Worm (Caenorhabditis elegans) whole organism, early embryonic: ENCODE data around the gene F10D7.3.

Experiments
- B0310.2 ChIP-seq: sonication (generic microtip); optimal IDR thresholded peaks from 2 replicates; lab custom pipeline; 2016; ENCODE audit warnings: mild to moderate bottlenecking, missing genetic modification characterization, missing compliant biosample characterization
- F13C5.2 ChIP-seq: sonication (generic microtip); optimal IDR thresholded peaks from 2 replicates; lab custom pipeline; 2017; ENCODE audit warnings: mild to moderate bottlenecking, missing genetic modification characterization, inconsistent platforms, missing compliant biosample characterization
- aly-1 ChIP-seq: sonication (generic microtip); optimal IDR thresholded peaks from 2 replicates; lab custom pipeline; 2016; ENCODE audit warnings: missing genetic modification characterization, missing compliant biosample characterization
- ama-1 ChIP-seq: fragments of 150-350 bp; optimal IDR thresholded peaks from 2 replicates; lab custom pipeline; 2014
- ceh-13 ChIP-seq: fragments of 200-800 bp; sonication (Bioruptor generic); optimal IDR thresholded peaks from 2 replicates; lab custom pipeline; 2018; ENCODE audit warnings: mild to moderate bottlenecking, missing genetic modification characterization, missing compliant biosample characterization
- ceh-36 ChIP-seq: sonication (generic microtip); optimal IDR thresholded peaks from 2 replicates; lab custom pipeline; 2016; ENCODE audit warnings: missing genetic modification characterization, inconsistent platforms, missing compliant biosample characterization
- ets-7 ChIP-seq: sonication (generic microtip); optimal IDR thresholded peaks from 2 replicates; lab custom pipeline; 2016; ENCODE audit warnings: missing genotype, missing genetic modification characterization, missing compliant biosample characterization
- flt-1 ChIP-seq: fragments of 200-800 bp; sonication (Bioruptor generic); IDR thresholded peaks from 2 replicates; pipeline ENCODE4 v1.3.6; 2022; ENCODE audit warnings: missing genetic modification characterization, missing compliant biosample characterization
- hmbx-1 ChIP-seq: sonication (generic microtip); optimal IDR thresholded peaks from 2 replicates; lab custom pipeline; 2016; ENCODE audit warnings: mild to moderate bottlenecking, missing genetic modification characterization, missing compliant biosample characterization
- hmg-4 ChIP-seq: fragments of 200-800 bp; sonication (Bioruptor generic); optimal IDR thresholded peaks from 2 replicates; lab custom pipeline; 2018; ENCODE audit warnings: mild to moderate bottlenecking, missing genetic modification characterization, missing compliant biosample characterization
- hnd-1 ChIP-seq: sonication (generic microtip); optimal IDR thresholded peaks from 2 replicates; lab custom pipeline; 2016; ENCODE audit warnings: missing genetic modification characterization, missing compliant biosample characterization
- pes-1 ChIP-seq: fragments of 200-800 bp; sonication (Bioruptor generic); IDR thresholded peaks from 2 replicates; pipeline ENCODE4 v1.3.6; 2022; ENCODE audit warnings: missing genetic modification reagents, missing genetic modification characterization, missing compliant biosample characterization
- scrt-1 ChIP-seq: fragments of 200-800 bp; sonication (Bioruptor generic); IDR thresholded peaks from 2 replicates; pipeline ENCODE4 v1.3.6; 2022; ENCODE audit warnings: missing genetic modification characterization, missing compliant biosample characterization
- sea-1 ChIP-seq: fragments of 200-800 bp; sonication (Bioruptor generic); conservative IDR thresholded peaks from 2 replicates; pipeline ENCODE4 v1.3.6; 2022; ENCODE audit warnings: missing genetic modification characterization, missing compliant biosample characterization
- tbx-11 ChIP-seq: fragments of 200-800 bp; sonication (Bioruptor generic); IDR thresholded peaks from 2 replicates; pipeline ENCODE4 v1.3.6; 2022; ENCODE audit warnings: missing genetic modification characterization, missing compliant biosample characterization
- tbx-37 ChIP-seq: fragments of 200-800 bp; sonication (Bioruptor generic); conservative IDR thresholded peaks from 2 replicates; pipeline ENCODE4 v1.3.6; 2022; ENCODE audit warnings: missing genetic modification reagents, missing genetic modification characterization, missing compliant biosample characterization
- tra-4 ChIP-seq: sonication (generic microtip); optimal IDR thresholded peaks from 2 replicates; lab custom pipeline; 2017; ENCODE audit warnings: missing genetic modification characterization, missing compliant biosample characterization

F10D7.3 gene

ce11 chrX:17398293-17398692 is 23.9 kb upstream of the F10D7.3 start, which contains the start of gene F11C7.7:
F11C7.7 (plus strand) TSS chrX:17398593.
- TF ChIP-seq hmbx-1 (tag; lab: Kevin White, UChicago) (no peak), tra-4 (no peak), B0310.2 (tag; lab: Kevin White, UChicago) (no peak), pes-1 (GFP tag; lab: Robert Waterston, UW) (no peak), ceh-36 (tag; lab: Kevin White, UChicago) (no peak), flt-1 (GFP tag; lab: Robert Waterston, UW) (no peak), aly-1 (tag; lab: Kevin White, UChicago) (no peak), hnd-1 (no peak), ets-7 (tag; lab: Kevin White, UChicago) (no peak), tbx-37 (GFP tag; lab: Robert Waterston, UW) (no peak)

DNA sequence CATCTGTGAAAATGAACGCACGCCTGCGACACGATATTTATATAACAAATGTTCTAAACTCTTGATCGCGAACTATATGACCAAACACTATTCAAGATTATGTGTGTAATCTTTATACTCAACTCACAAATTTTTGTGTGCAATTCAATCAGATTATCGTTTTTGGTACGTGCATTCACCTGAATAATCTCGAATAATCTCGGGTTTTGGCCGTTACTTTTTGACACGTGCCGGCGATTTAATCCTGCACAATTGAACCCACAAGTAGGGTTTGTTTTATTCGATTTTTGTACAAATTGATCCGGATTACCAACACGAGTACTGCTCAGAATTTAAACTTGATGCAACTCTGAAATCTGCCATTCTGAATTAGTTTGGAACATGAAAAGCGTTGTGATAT is 22.0 kb upstream of the F10D7.3 start, which contains the start of the genes vap-1 and F11C7.2:
TSS of gene vap-1 (minus strand) at position 101 of the 400 bp plus-strand sequence.
TSS of gene F11C7.2 (plus strand) at position 359 of the 400 bp plus-strand sequence.
- TF ChIP-seq scrt-1 (GFP tag; lab: Robert Waterston, UW) (no peak), F13C5.2 (no peak), tbx-11 (GFP tag; lab: Robert Waterston, UW) (no peak), hmg-4 (GFP tag; lab: Kevin White, UChicago) (no peak), ets-7 (tag; lab: Kevin White, UChicago) (no peak), aly-1 (tag; lab: Kevin White, UChicago) (no peak), sea-1 (GFP tag; lab: Robert Waterston, UW) (no peak), ceh-36 (tag; lab: Kevin White, UChicago) (no peak), hmbx-1 (tag; lab: Kevin White, UChicago) (no peak), ceh-13 (no peak), pes-1 (GFP tag; lab: Robert Waterston, UW) (no peak), tbx-37 (GFP tag; lab: Robert Waterston, UW) (no peak), ama-1 (lab: Kevin White, UChicago) (no peak), B0310.2 (tag; lab: Kevin White, UChicago) (no peak), tra-4 (no peak), hnd-1 (no peak), flt-1 (GFP tag; lab: Robert Waterston, UW) (no peak)

DNA sequence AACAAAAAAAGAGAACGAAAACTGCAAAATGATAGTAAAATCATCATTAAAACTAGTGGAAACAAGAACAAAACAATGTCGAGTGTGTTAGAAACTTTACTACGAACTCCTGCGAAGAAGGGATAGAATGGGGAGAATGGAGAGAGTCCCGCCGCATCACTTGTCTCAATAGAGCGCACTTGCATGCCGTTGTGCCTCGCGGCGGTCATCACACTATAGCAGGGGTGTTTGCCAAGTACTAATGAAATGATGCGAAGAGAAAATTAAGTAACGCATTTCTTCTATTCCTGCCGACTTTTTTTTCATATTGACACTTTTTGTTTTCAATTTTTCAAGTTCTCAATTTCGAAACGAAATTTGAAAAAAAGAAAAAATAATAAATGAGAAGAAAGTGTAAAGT is 17.7 kb upstream of the F10D7.3 start:
- TF ChIP-seq hmbx-1 (tag; lab: Kevin White, UChicago) (no peak), ceh-13 (no peak), tbx-37 (GFP tag; lab: Robert Waterston, UW) (no peak), ets-7 (tag; lab: Kevin White, UChicago) (no peak), hmg-4 (GFP tag; lab: Kevin White, UChicago) (peak; percentile 60), tra-4 (no peak), ceh-36 (tag; lab: Kevin White, UChicago) (no peak), sea-1 (GFP tag; lab: Robert Waterston, UW) (no peak), scrt-1 (GFP tag; lab: Robert Waterston, UW) (no peak), aly-1 (tag; lab: Kevin White, UChicago) (no peak), pes-1 (GFP tag; lab: Robert Waterston, UW) (no peak), F13C5.2 (peak; percentile 71)

DNA sequence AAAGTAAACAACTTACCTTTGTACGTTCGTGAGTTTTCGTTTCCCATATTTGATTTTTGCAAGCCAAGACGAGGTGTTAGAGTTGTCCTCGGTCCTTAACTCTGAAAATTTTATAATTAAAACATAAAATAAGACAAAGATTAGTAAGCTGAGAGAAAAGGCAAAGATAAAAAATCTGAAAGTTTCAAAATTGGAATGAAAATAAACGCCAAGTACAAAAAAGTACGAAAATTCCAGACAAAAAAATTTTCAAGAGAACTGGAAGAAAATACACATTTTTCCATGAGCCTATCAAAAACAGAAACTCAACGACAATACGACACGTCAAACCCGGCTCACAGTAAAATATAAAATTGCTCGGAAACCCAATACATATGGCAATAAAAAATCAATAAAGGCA is 17.1 kb upstream of the F10D7.3 start, which contains the start of gene F10D7.5:
TSS of gene F10D7.5 (minus strand) at position 101 of the 400 bp plus-strand sequence.
- TF ChIP-seq tbx-37 (GFP tag; lab: Robert Waterston, UW): no peak
- TF ChIP-seq hmbx-1 (tag; lab: Kevin White, UChicago): no peak
- TF ChIP-seq flt-1 (GFP tag; lab: Robert Waterston, UW): no peak
- no peak for TF ChIP-seq scrt-1 (GFP tag; lab: Robert Waterston, UW)
- no peak for TF ChIP-seq ama-1 (lab: Kevin White, UChicago)
- no peak for TF ChIP-seq ceh-36 (tag; lab: Kevin White, UChicago)
- TF ChIP-seq ceh-13: no peak
- TF ChIP-seq B0310.2 (tag; lab: Kevin White, UChicago): no peak
- no peak for TF ChIP-seq F13C5.2
- no peak for TF ChIP-seq sea-1 (GFP tag; lab: Robert Waterston, UW)
- TF ChIP-seq aly-1 (tag; lab: Kevin White, UChicago): no peak
- no peak for TF ChIP-seq pes-1 (GFP tag; lab: Robert Waterston, UW)
- no peak for TF ChIP-seq hnd-1
- no peak for TF ChIP-seq hmg-4 (GFP tag; lab: Kevin White, UChicago)
- TF ChIP-seq tbx-11 (GFP tag; lab: Robert Waterston, UW): no peak

DNA sequence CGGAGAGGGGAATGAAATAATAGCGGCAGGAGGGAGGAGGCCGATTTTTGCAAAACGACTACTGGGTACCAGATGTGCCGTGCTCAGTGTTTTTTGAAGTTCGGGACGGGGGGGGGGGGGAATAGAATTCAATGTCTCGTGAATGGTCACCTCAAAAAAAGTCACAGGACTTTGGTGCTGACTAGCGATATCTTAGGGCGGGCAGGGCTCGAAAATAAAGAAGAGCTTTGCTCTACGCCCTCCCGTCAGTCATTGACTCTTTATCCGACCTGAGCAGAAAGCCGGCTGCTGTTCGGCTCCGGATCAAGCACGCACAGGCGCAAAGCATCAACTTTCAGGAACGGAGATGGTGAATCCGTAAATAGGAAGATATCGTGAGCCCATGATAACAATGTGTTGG is 16.1 kb upstream of the F10D7.3 start:
- TF ChIP-seq ets-7 (tag; lab: Kevin White, UChicago) (no peak), F13C5.2 (no peak), ceh-36 (tag; lab: Kevin White, UChicago) (no peak)

DNA sequence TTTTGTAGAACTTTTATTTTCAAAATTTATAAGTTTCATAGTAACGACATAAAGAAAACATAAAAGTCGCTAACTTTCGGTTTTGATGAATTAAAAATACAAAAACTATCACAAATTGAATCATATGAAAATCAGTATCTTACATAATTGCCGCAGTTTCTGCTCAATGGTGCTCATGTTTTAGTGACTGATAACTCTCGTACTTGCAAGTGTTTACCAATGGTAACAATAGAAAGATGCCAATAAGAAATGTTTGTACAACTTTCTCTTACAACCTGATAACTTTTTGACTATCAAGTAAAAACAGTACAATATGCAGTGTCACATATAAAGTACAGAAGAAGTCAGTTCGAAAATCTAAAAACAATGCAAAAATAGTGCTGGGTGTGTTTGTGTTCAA is 11.7 kb upstream of the F10D7.3 start:
- no peak for TF ChIP-seq hnd-1
- TF ChIP-seq tra-4: no peak
- TF ChIP-seq ets-7 (tag; lab: Kevin White, UChicago): no peak
- no peak for TF ChIP-seq ama-1 (lab: Kevin White, UChicago)

DNA sequence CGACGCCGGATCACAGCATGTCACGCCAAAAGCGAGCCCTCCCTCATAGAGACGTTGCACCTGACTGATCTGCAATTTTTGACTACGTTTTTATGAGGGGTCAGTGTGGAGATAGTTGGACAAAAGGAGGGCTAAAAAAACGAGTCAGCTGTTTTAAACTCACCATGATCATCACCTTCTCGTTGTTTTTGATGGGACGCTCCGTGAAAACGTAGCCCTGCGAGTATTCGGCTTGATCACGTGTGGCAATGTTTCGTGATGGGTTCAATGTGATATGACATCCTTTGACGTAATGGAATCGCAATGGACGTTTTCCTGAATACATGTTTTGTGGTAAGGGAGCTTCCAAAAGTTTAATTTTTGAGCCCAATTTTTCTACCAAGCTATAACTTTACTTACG is 10.7 kb upstream of the F10D7.3 start:
- TF ChIP-seq tbx-11 (GFP tag; lab: Robert Waterston, UW) (no peak), ama-1 (lab: Kevin White, UChicago) (no peak), sea-1 (GFP tag; lab: Robert Waterston, UW) (no peak), tra-4 (no peak), pes-1 (GFP tag; lab: Robert Waterston, UW) (no peak), ets-7 (tag; lab: Kevin White, UChicago) (no peak)

DNA sequence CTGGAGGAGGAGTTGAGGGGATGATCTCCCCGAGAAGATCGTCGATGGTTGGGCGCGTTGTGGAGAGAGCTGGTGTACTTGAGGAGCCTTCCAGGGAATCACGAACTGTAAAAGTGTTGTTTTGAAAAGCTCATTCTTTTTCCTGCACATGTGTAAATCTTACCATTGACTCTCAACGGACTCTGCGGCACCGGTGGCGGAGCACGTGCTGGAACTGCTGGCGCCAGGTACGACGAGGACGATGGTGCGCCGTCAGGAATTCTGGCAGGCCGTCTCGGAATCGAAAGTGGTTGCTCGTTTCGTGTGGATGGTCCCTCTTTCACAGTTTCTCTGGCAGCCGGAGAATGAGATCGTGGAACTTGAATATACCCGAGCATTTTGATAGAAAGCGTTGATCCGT is 9.9 kb upstream of the F10D7.3 start:
- TF ChIP-seq hnd-1 (no peak), ceh-13 (no peak), sea-1 (GFP tag; lab: Robert Waterston, UW) (no peak)
